Worm (Caenorhabditis elegans) whole organism, L4 larva: ENCODE data around the gene Y119D3B.12.

Experiments used
- D1046.2 ChIP-seq: fragments of 200-800 bp; sonication (Bioruptor generic); IDR thresholded peaks from 2 replicates; pipeline ENCODE4 v1.3.6; 2022; ENCODE audit warnings: missing genetic modification characterization, missing compliant biosample characterization
- F10B5.3 ChIP-seq: sonication (generic microtip); optimal IDR thresholded peaks from 2 replicates; lab custom pipeline; 2016; ENCODE audit warnings: mild to moderate bottlenecking, missing genetic modification characterization, missing compliant biosample characterization
- F26F4.8 ChIP-seq: fragments of 200-800 bp; sonication (Bioruptor generic); conservative IDR thresholded peaks from 2 replicates; pipeline ENCODE4 v1.3.6; 2022; ENCODE audit warnings: missing genetic modification characterization, missing compliant biosample characterization
- F49E8.2 ChIP-seq: sonication (generic microtip); optimal IDR thresholded peaks from 2 replicates; lab custom pipeline; 2016; ENCODE audit warnings: missing compliant biosample characterization, mild to moderate bottlenecking, missing genetic modification characterization, borderline replicate concordance
- R02D3.7 ChIP-seq: fragments of 150-350 bp; sonication (generic microtip); optimal IDR thresholded peaks from 3 replicates; lab custom pipeline; 2014; ENCODE audit warnings: missing biosample characterization, missing genetic modification characterization
- Y48G9A.11 ChIP-seq: fragments of 200-800 bp; sonication (Bioruptor generic); IDR thresholded peaks from 2 replicates; pipeline ENCODE4 v1.3.6; 2022; ENCODE audit warnings: missing genetic modification reagents, missing genetic modification characterization, missing compliant biosample characterization
- Y75B8A.6 ChIP-seq: fragments of 200-800 bp; sonication (Bioruptor generic); IDR thresholded peaks from 2 replicates; pipeline ENCODE4 v1.3.6; 2022; ENCODE audit warnings: missing genetic modification reagents, missing genetic modification characterization, missing compliant biosample characterization
- aha-1 ChIP-seq: fragments of 150-350 bp; peaks from one replicate; lab custom pipeline; 2014; ENCODE audit warnings: missing biosample characterization, missing genetic modification characterization
- ceh-20 ChIP-seq: fragments of 200-800 bp; sonication (Bioruptor generic); IDR thresholded peaks from 2 replicates; pipeline ENCODE4 v1.3.6; 2022; ENCODE audit warnings: missing genetic modification reagents, missing genetic modification characterization, missing compliant biosample characterization
- ceh-28 ChIP-seq: fragments of 150-350 bp; optimal IDR thresholded peaks from 2 replicates; lab custom pipeline; 2014; ENCODE audit warnings: missing biosample characterization, missing genetic modification reagents, missing genetic modification characterization
- ceh-44 ChIP-seq: fragments of 200-800 bp; sonication (Bioruptor generic); IDR thresholded peaks from 2 replicates; pipeline ENCODE4 v1.3.6; 2022; ENCODE audit warnings: missing genetic modification reagents, missing genetic modification characterization, missing compliant biosample characterization
- ceh-82 ChIP-seq: sonication (generic microtip); optimal IDR thresholded peaks from 2 replicates; lab custom pipeline; 2017; ENCODE audit warnings: missing biosample characterization, missing genetic modification characterization
- ctbp-1 ChIP-seq: fragments of 200-800 bp; sonication (Bioruptor generic); IDR thresholded peaks from 2 replicates; pipeline ENCODE4 v1.3.6; 2022; ENCODE audit warnings: missing genetic modification reagents, missing genetic modification characterization, missing compliant biosample characterization
- daf-12 ChIP-seq: fragments of 150-350 bp; optimal IDR thresholded peaks from 2 replicates; lab custom pipeline; 2014; ENCODE audit warnings: missing biosample characterization, missing genetic modification reagents, missing genetic modification characterization
- daf-8 ChIP-seq: fragments of 200-800 bp; sonication (Bioruptor generic); IDR thresholded peaks from 2 replicates; pipeline ENCODE4 v1.3.6; 2022; ENCODE audit warnings: missing genetic modification characterization, missing compliant biosample characterization
- dmd-8 ChIP-seq: fragments of 200-800 bp; sonication (Bioruptor generic); IDR thresholded peaks from 2 replicates; pipeline ENCODE4 v1.3.6; 2022; ENCODE audit warnings: missing genetic modification characterization, missing compliant biosample characterization
- dmd-9 ChIP-seq: fragments of 200-800 bp; sonication (Bioruptor generic); IDR thresholded peaks from 2 replicates; pipeline ENCODE4 v1.3.6; 2022; ENCODE audit warnings: missing genetic modification reagents, missing genetic modification characterization, missing compliant biosample characterization
- duxl-1 ChIP-seq: sonication (generic microtip); optimal IDR thresholded peaks from 2 replicates; lab custom pipeline; 2016; ENCODE audit warnings: mild to moderate bottlenecking, missing genetic modification characterization, moderate library complexity, missing compliant biosample characterization; ENCODE audit not compliant: poor library complexity
- dve-1 ChIP-seq: sonication (generic microtip); optimal IDR thresholded peaks from 2 replicates; lab custom pipeline; 2017; ENCODE audit warnings: antibody characterized with exemption, mild to moderate bottlenecking, missing genetic modification characterization, missing compliant biosample characterization; ENCODE audit not compliant: insufficient read depth
- egl-43 ChIP-seq: fragments of 200-800 bp; sonication (Bioruptor generic); IDR thresholded peaks from 2 replicates; pipeline ENCODE4 v1.3.6; 2022; ENCODE audit warnings: missing genetic modification reagents, missing genetic modification characterization, missing compliant biosample characterization
- hlh-30 ChIP-seq: sonication (generic microtip); optimal IDR thresholded peaks from 2 replicates; lab custom pipeline; 2017; ENCODE audit warnings: antibody characterized with exemption, mild to moderate bottlenecking, missing genetic modification characterization, missing compliant biosample characterization; ENCODE audit not compliant: insufficient read depth
- lin-13 ChIP-seq: fragments of 150-350 bp; optimal IDR thresholded peaks from 2 replicates; lab custom pipeline; 2014; ENCODE audit warnings: missing biosample characterization, missing genetic modification reagents, missing genetic modification characterization
- lin-15B ChIP-seq: fragments of 150-350 bp; sonication (generic microtip); optimal IDR thresholded peaks from 3 replicates; lab custom pipeline; 2014; ENCODE audit warnings: missing biosample characterization, missing genetic modification characterization
- lin-38 ChIP-seq: fragments of 200-800 bp; sonication (Bioruptor generic); IDR thresholded peaks from 2 replicates; pipeline ENCODE4 v1.3.6; 2022; ENCODE audit warnings: missing genetic modification reagents, missing genetic modification characterization, missing compliant biosample characterization
- lir-3 ChIP-seq: sonication (generic microtip); optimal IDR thresholded peaks from 2 replicates; lab custom pipeline; 2016; ENCODE audit warnings: mild to moderate bottlenecking, missing genetic modification characterization, missing compliant biosample characterization
- lsy-2 ChIP-seq, 2 experiments: fragments of 150-350 bp in 1 of 2; sonication (generic microtip) in 1 of 2; optimal IDR thresholded peaks; 2 replicates each; lab custom pipeline; 2014 to 2017; ENCODE audit warnings: missing biosample characterization in 2 of 2, missing genetic modification characterization in 2 of 2
- madf-5 ChIP-seq, 2 experiments: fragments of 200-800 bp; sonication (Bioruptor generic); IDR thresholded peaks; 2 replicates each; pipeline ENCODE4 v1.3.6; 2022; ENCODE audit warnings: missing compliant biosample characterization in 2 of 2, missing genetic modification characterization in 2 of 2
- mdt-29 ChIP-seq: fragments of 200-800 bp; sonication (Bioruptor generic); IDR thresholded peaks from 2 replicates; pipeline ENCODE4 v1.3.6; 2022; ENCODE audit warnings: missing genetic modification reagents, missing genetic modification characterization, missing compliant biosample characterization
- mep-1 ChIP-seq: fragments of 150-350 bp; sonication (generic microtip); optimal IDR thresholded peaks from 3 replicates; lab custom pipeline; 2014; ENCODE audit warnings: missing biosample characterization, missing genetic modification characterization
- mes-2 ChIP-seq: sonication (generic microtip); optimal IDR thresholded peaks from 2 replicates; lab custom pipeline; 2016; ENCODE audit warnings: missing genotype, mild to moderate bottlenecking, missing genetic modification characterization, missing compliant biosample characterization; ENCODE audit not compliant: poor library complexity, severe bottlenecking
- nhr-10 ChIP-seq: fragments of 150-350 bp; optimal IDR thresholded peaks from 2 replicates; lab custom pipeline; 2014; ENCODE audit warnings: missing biosample characterization, missing genetic modification characterization
- nhr-11 ChIP-seq: fragments of 150-350 bp; optimal IDR thresholded peaks from 2 replicates; lab custom pipeline; 2014; ENCODE audit warnings: missing biosample characterization, missing genetic modification characterization
- nhr-111 ChIP-seq: fragments of 200-800 bp; sonication (Bioruptor generic); optimal IDR thresholded peaks from 2 replicates; lab custom pipeline; 2018; ENCODE audit warnings: mild to moderate bottlenecking, missing genetic modification characterization, missing compliant biosample characterization
- nhr-237 ChIP-seq: sonication (generic microtip); optimal IDR thresholded peaks from 2 replicates; lab custom pipeline; 2017; ENCODE audit warnings: missing biosample characterization, missing genetic modification characterization
- nhr-25 ChIP-seq: sonication (generic microtip); optimal IDR thresholded peaks from 2 replicates; lab custom pipeline; 2017; ENCODE audit warnings: missing genetic modification characterization, mild to moderate bottlenecking, missing compliant biosample characterization, antibody characterized with exemption, moderate library complexity, borderline replicate concordance; ENCODE audit not compliant: insufficient read depth
- nhr-77 ChIP-seq: fragments of 150-350 bp; optimal IDR thresholded peaks from 2 replicates; lab custom pipeline; 2014; ENCODE audit warnings: missing biosample characterization, missing genetic modification characterization
- pha-4 ChIP-seq, 2 experiments: fragments of 150-350 bp in 1 of 2; fragments of 200-800 bp in 1 of 2; sonication (Bioruptor generic) in 1 of 2; IDR thresholded peaks in 1 of 2; optimal IDR thresholded peaks in 1 of 2; 2 replicates each; pipeline versions ENCODE4 v1.3.6 to Lab custom; 2014 to 2022; ENCODE audit warnings: missing genetic modification characterization in 2 of 2, missing genetic modification reagents in 2 of 2, missing biosample characterization in 1 of 2, missing compliant biosample characterization in 1 of 2
- saeg-2 ChIP-seq: fragments of 200-800 bp; sonication (Bioruptor generic); IDR thresholded peaks from 2 replicates; pipeline ENCODE4 v1.3.6; 2022; ENCODE audit warnings: missing genetic modification reagents, missing genetic modification characterization, missing compliant biosample characterization
- sdz-12 ChIP-seq: fragments of 200-800 bp; sonication (Bioruptor generic); optimal IDR thresholded peaks from 2 replicates; lab custom pipeline; 2018; ENCODE audit warnings: mild to moderate bottlenecking, missing genetic modification characterization, missing compliant biosample characterization
- set-16 ChIP-seq: fragments of 200-800 bp; sonication (Bioruptor generic); IDR thresholded peaks from 2 replicates; pipeline ENCODE4 v1.3.6; 2022; ENCODE audit warnings: missing genetic modification reagents, missing genetic modification characterization, missing compliant biosample characterization
- snpc-1.2 ChIP-seq: fragments of 200-800 bp; sonication (Bioruptor generic); IDR thresholded peaks from 2 replicates; pipeline ENCODE4 v1.3.6; 2022; ENCODE audit warnings: missing genetic modification reagents, missing genetic modification characterization, missing compliant biosample characterization
- spr-3 ChIP-seq: fragments of 200-800 bp; sonication (Bioruptor generic); optimal IDR thresholded peaks from 2 replicates; lab custom pipeline; 2018; ENCODE audit warnings: mild to moderate bottlenecking, missing genetic modification characterization, missing compliant biosample characterization
- tra-1 ChIP-seq: fragments of 200-800 bp; sonication (Bioruptor generic); IDR thresholded peaks from 2 replicates; pipeline ENCODE4 v1.3.6; 2022; ENCODE audit warnings: missing genetic modification reagents, missing genetic modification characterization, missing compliant biosample characterization
- unc-62 ChIP-seq, 3 experiments: fragments of 150-350 bp in 1 of 3; sonication (generic microtip); optimal IDR thresholded peaks in 2 of 3; peaks in 1 of 3; 1 replicate in 1 of 3; 2 replicates in 2 of 3; lab custom pipeline; 2014 to 2017; ENCODE audit warnings: missing biosample characterization in 3 of 3, missing genetic modification characterization in 3 of 3, missing genetic modification reagents in 3 of 3, missing genotype in 1 of 3
- zfp-3 ChIP-seq: fragments of 200-800 bp; sonication (Bioruptor generic); conservative IDR thresholded peaks from 2 replicates; pipeline ENCODE4 v1.3.6; 2022; ENCODE audit warnings: missing genetic modification reagents, missing genetic modification characterization, missing compliant biosample characterization
- zip-11 ChIP-seq: fragments of 200-800 bp; sonication (Bioruptor generic); IDR thresholded peaks from 2 replicates; pipeline ENCODE4 v1.3.6; 2022; ENCODE audit warnings: missing genetic modification characterization, missing compliant biosample characterization

Y119D3B.12 gene

ce11 chrIII:1214680-1215079 is 12.3 kb downstream of the Y119D3B.12 start, which contains the start of gene Y119D3B.21 (continued):
- no peak for TF ChIP-seq Y48G9A.11 (GFP tag; lab: Robert Waterston, UW)
- TF ChIP-seq mep-1 (tag; lab: Kevin White, UChicago), result no peak
- TF ChIP-seq F49E8.2 (tag; lab: Kevin White, UChicago), result no peak
- TF ChIP-seq duxl-1, result no peak

ce11 chrIII:1216096-1216495 is 13.8 kb downstream of the Y119D3B.12 start:
- TF ChIP-seq ceh-20 (GFP tag; lab: Robert Waterston, UW), result no peak
- no peak for TF ChIP-seq Y75B8A.6
- TF ChIP-seq aha-1 (tag; lab: Kevin White, UChicago), result peak; percentile 22
- no peak for TF ChIP-seq lin-15B
- TF ChIP-seq nhr-237 (tag; lab: Kevin White, UChicago), result no peak
- no peak for TF ChIP-seq duxl-1
- TF ChIP-seq dmd-9 (GFP tag; lab: Robert Waterston, UW), result no peak
- no peak for TF ChIP-seq saeg-2 (GFP tag; lab: Robert Waterston, UW)
- TF ChIP-seq ceh-28 (tag; lab: Kevin White, UChicago), result peak; percentile 70
- no peak for TF ChIP-seq R02D3.7 (tag; lab: Kevin White, UChicago)

ce11 chrIII:1218221-1218620 is 15.9 kb downstream of the Y119D3B.12 start:
- 0 out of 2 replicates have a peak, but pooled peaks have one; percentile 38 for TF ChIP-seq zip-11
- peak; percentile 31; the same call in 1 of the 2 replicates for TF ChIP-seq dmd-8 (GFP tag; lab: Robert Waterston, UW)
- no peak for TF ChIP-seq ceh-82
- TF ChIP-seq mes-2 (tag; lab: Kevin White, UChicago), result peak; percentile 72
- no peak for TF ChIP-seq madf-5 (GFP tag; IDR thresholded peaks at IDR 0.05; lab: Robert Waterston, UW)
- no peak for TF ChIP-seq daf-8
- TF ChIP-seq snpc-1.2 (GFP tag; lab: Robert Waterston, UW), result peak; percentile 44; the same call in 1 of the 2 replicates
- peak; percentile 66 for TF ChIP-seq set-16 (GFP tag; lab: Robert Waterston, UW)
- TF ChIP-seq hlh-30 (tag; lab: Kevin White, UChicago), result no peak
- TF ChIP-seq lin-38 (GFP tag; lab: Robert Waterston, UW), result peak; percentile 65
- TF ChIP-seq lir-3 (tag; lab: Kevin White, UChicago), result no peak
- TF ChIP-seq Y75B8A.6, result no peak
- TF ChIP-seq ceh-44 (GFP tag; lab: Robert Waterston, UW), result no peak
- peak; percentile 71; the same call in 1 of the 2 replicates for TF ChIP-seq egl-43 (GFP tag; lab: Robert Waterston, UW)
- TF ChIP-seq spr-3 (GFP tag; lab: Kevin White, UChicago), result peak; percentile 8
- no peak for TF ChIP-seq ctbp-1
- TF ChIP-seq unc-62 (GFP tag; optimal IDR thresholded peaks at IDR 0.05 in 1 of 2; lab: Kevin White, UChicago), result peak in 1 of 2 experiments; percentile 36
- no peak for TF ChIP-seq unc-62 (tag; optimal IDR thresholded peaks at IDR 0.05; lab: Kevin White, UChicago)
- TF ChIP-seq dve-1 (tag; lab: Kevin White, UChicago), result peak; percentile 3
- peak; percentile 55 for TF ChIP-seq lin-13
- no peak for TF ChIP-seq nhr-77 (tag; lab: Kevin White, UChicago)
- TF ChIP-seq lsy-2 (tag; optimal IDR thresholded peaks at IDR 0.05; lab: Kevin White, UChicago), result peak in 1 of 2 experiments; percentile 2
- no peak for TF ChIP-seq F26F4.8 (GFP tag; lab: Robert Waterston, UW)
- TF ChIP-seq nhr-111, result no peak
- peak; percentile 34; the same call in 1 of the 2 replicates for TF ChIP-seq pha-4 (GFP tag; IDR thresholded peaks at IDR 0.05; lab: Robert Waterston, UW)
- TF ChIP-seq pha-4 (tag; optimal IDR thresholded peaks at IDR 0.05; lab: Kevin White, UChicago), result no peak
- TF ChIP-seq nhr-11 (tag; lab: Kevin White, UChicago), result no peak
- no peak for TF ChIP-seq mdt-29 (GFP tag; lab: Robert Waterston, UW)
- TF ChIP-seq F10B5.3 (tag; lab: Kevin White, UChicago), result no peak
- peak; percentile 85 for TF ChIP-seq aha-1 (tag; lab: Kevin White, UChicago)
- TF ChIP-seq tra-1 (GFP tag; lab: Robert Waterston, UW), result no peak
- TF ChIP-seq sdz-12, result no peak
- TF ChIP-seq nhr-25 (tag; lab: Kevin White, UChicago), result no peak
- TF ChIP-seq daf-12 (tag; lab: Kevin White, UChicago), result no peak
- no peak for TF ChIP-seq nhr-10 (tag; lab: Kevin White, UChicago)
- TF ChIP-seq zfp-3, result no peak
- TF ChIP-seq D1046.2 (GFP tag; lab: Robert Waterston, UW), result no peak
